Worm (Caenorhabditis elegans): Measurements from ENCODE around the gene T23F11.11.

- TF ChIP-seq flt-1 (GFP tag; IDR thresholded peaks at IDR 0.05) (no peak), ceh-36 (tag; optimal IDR thresholded peaks at IDR 0.05) (no peak), ama-1 (optimal IDR thresholded peaks at IDR 0.05) (no peak), hnd-1 (tag; optimal IDR thresholded peaks at IDR 0.05) (no peak), tbx-37 (GFP tag; conservative IDR thresholded peaks at IDR 0.05) (no peak), hmg-4 (GFP tag; optimal IDR thresholded peaks at IDR 0.05) (no peak), tbx-11 (GFP tag; IDR thresholded peaks at IDR 0.05) (no peak), pes-1 (GFP tag; IDR thresholded peaks at IDR 0.05) (no peak), F13C5.2 (tag; optimal IDR thresholded peaks at IDR 0.05) (no peak), aly-1 (tag; optimal IDR thresholded peaks at IDR 0.05) (no peak)
Observed at ce11 chrIII:4705207-4705606, 33.8 kb upstream of the T23F11.11 start, which contains the start of gene pgap-2.
